Worm (Caenorhabditis elegans): ENCODE results near the gene ZK512.7.

ZK512.7 gene

ce11 chrIII:9161553-9161952 is 23.1 kb upstream of the ZK512.7 start, which contains the start of gene ptr-9:
ptr-9 (minus strand) TSS chrIII:9161653.
- TF ChIP-seq unc-62 (GFP tag; optimal IDR thresholded peaks at IDR 0.05 in 1 of 2) (peak in 1 of 2 experiments; percentile 39), unc-62 (tag; optimal IDR thresholded peaks at IDR 0.05) (no peak), nhr-41 (GFP tag; IDR thresholded peaks at IDR 0.05) (no peak)

- TF ChIP-seq D1046.2 (GFP tag; IDR thresholded peaks at IDR 0.05) = no peak
- TF ChIP-seq skn-1 (tag; optimal IDR thresholded peaks at IDR 0.05) = no peak
- TF ChIP-seq jun-1 (tag; optimal IDR thresholded peaks at IDR 0.05) = no peak
- TF ChIP-seq arid-1 (GFP tag; conservative IDR thresholded peaks at IDR 0.05) = no peak
- TF ChIP-seq attf-4 (tag; optimal IDR thresholded peaks at IDR 0.05) = no peak
- no peak for TF ChIP-seq gei-8 (GFP tag; optimal IDR thresholded peaks at IDR 0.05)
- no peak for TF ChIP-seq dmd-6 (GFP tag; IDR thresholded peaks at IDR 0.05)
- TF ChIP-seq T26A8.4 (GFP tag; IDR thresholded peaks at IDR 0.05) = no peak
- TF ChIP-seq nhr-48 (tag; optimal IDR thresholded peaks at IDR 0.05) = no peak
- no peak for TF ChIP-seq lsy-2 (tag; optimal IDR thresholded peaks at IDR 0.05)
- no peak for TF ChIP-seq lin-39 (tag; optimal IDR thresholded peaks at IDR 0.05)
- no peak for TF ChIP-seq sdz-12 (GFP tag; optimal IDR thresholded peaks at IDR 0.05)
- TF ChIP-seq tra-1 (GFP tag; IDR thresholded peaks at IDR 0.05) = no peak
- TF ChIP-seq zip-2 (tag; optimal IDR thresholded peaks at IDR 0.05) = no peak
Observed at ce11 chrIII:9154766-9155165, 16.3 kb upstream of the ZK512.7 start, which contains the start of gene irld-34. irld-34 (plus strand) TSS chrIII:9155066.

- no peak for TF ChIP-seq zfp-3 (GFP tag; conservative IDR thresholded peaks at IDR 0.05)
Observed at ce11 chrIII:9153809-9154208, 15.3 kb upstream of the ZK512.7 start, which contains the start of gene nhl-1. nhl-1 (minus strand) TSS chrIII:9153909.

- peak; percentile 17 for TF ChIP-seq nhr-11 (tag; optimal IDR thresholded peaks at IDR 0.05)
- TF ChIP-seq madf-9 (GFP tag; conservative IDR thresholded peaks at IDR 0.05) = no peak
- no peak for TF ChIP-seq nhr-28 (tag; optimal IDR thresholded peaks at IDR 0.05)
- peak in 1 of 2 experiments; percentile 9 for TF ChIP-seq daf-16 (GFP tag; optimal IDR thresholded peaks at IDR 0.05)
- TF ChIP-seq daf-16 (tag; optimal IDR thresholded peaks at IDR 0.05) = no peak
- TF ChIP-seq hlh-30 (tag; optimal IDR thresholded peaks at IDR 0.05; ENCODE audit: insufficient read depth) = peak; percentile 27
Observed at ce11 chrIII:9152950-9153349, 14.4 kb upstream of the ZK512.7 start.

- TF ChIP-seq T26A8.4 (GFP tag; IDR thresholded peaks at IDR 0.05) (no peak), aha-1 (tag) (peak; percentile 19)
Observed at ce11 chrIII:9151782-9152181, 13.3 kb upstream of the ZK512.7 start.

ce11 chrIII:9149132-9149531 is 10.6 kb upstream of the ZK512.7 start:
- TF ChIP-seq F26F4.8 (GFP tag; conservative IDR thresholded peaks at IDR 0.05) = no peak
- peak; percentile 90 for TF ChIP-seq aha-1 (tag)
- TF ChIP-seq lin-15B (tag; optimal IDR thresholded peaks at IDR 0.05) = no peak
- no peak for TF ChIP-seq mes-2 (tag; optimal IDR thresholded peaks at IDR 0.05; ENCODE audit: poor library complexity, severe bottlenecking)

- no peak for TF ChIP-seq dmd-6 (GFP tag; IDR thresholded peaks at IDR 0.05)
- no peak for TF ChIP-seq spr-1 (tag; optimal IDR thresholded peaks at IDR 0.05)
- no peak for TF ChIP-seq vab-7 (GFP tag; IDR thresholded peaks at IDR 0.05)
- TF ChIP-seq lin-39 (tag; optimal IDR thresholded peaks at IDR 0.05) = no peak
- no peak for TF ChIP-seq hmg-1.1 (GFP tag; IDR thresholded peaks at IDR 0.05)
- no peak for TF ChIP-seq nhr-11 (tag; optimal IDR thresholded peaks at IDR 0.05)
- TF ChIP-seq ceh-28 (tag; optimal IDR thresholded peaks at IDR 0.05) = no peak
- TF ChIP-seq mdl-1 (tag; optimal IDR thresholded peaks at IDR 0.05) = no peak
- no peak for TF ChIP-seq nhr-102 (tag; optimal IDR thresholded peaks at IDR 0.05)
- no peak for TF ChIP-seq nhr-25 (tag; optimal IDR thresholded peaks at IDR 0.05; ENCODE audit: borderline replicate concordance, insufficient read depth)
- TF ChIP-seq nhr-28 (tag; optimal IDR thresholded peaks at IDR 0.05) = no peak
- no peak for TF ChIP-seq aha-1 (tag)
- TF ChIP-seq tra-1 (GFP tag; IDR thresholded peaks at IDR 0.05) = no peak
- TF ChIP-seq dpl-1 (GFP tag; optimal IDR thresholded peaks at IDR 0.05) = no peak
- no peak for TF ChIP-seq daf-8 (GFP tag; IDR thresholded peaks at IDR 0.05)
- TF ChIP-seq Y48G9A.11 (GFP tag; IDR thresholded peaks at IDR 0.05) = no peak
Observed at ce11 chrIII:9145765-9146164, 7.3 kb upstream of the ZK512.7 start, which contains the start of gene ZK512.8. ZK512.8 (plus strand) TSS chrIII:9146065.

Data from whole organism, L4 larva.